Fruit fly (Drosophila melanogaster): ENCODE measurements around the gene tal-1A.

tal-1A gene

dm6 chr3R:13819037-13819436, 6.1 kb downstream of the tal-1A start (continued):
- no peak for TF ChIP-seq Lpt (GFP tag; optimal IDR thresholded peaks at IDR 0.05)
- no peak for TF ChIP-seq bcd (GFP tag; optimal IDR thresholded peaks at IDR 0.05)
- no peak for TF ChIP-seq Trl (optimal IDR thresholded peaks at IDR 0.05)
- TF ChIP-seq Trl (GFP tag; optimal IDR thresholded peaks at IDR 0.05) = no peak
- TF ChIP-seq Side (GFP tag; optimal IDR thresholded peaks at IDR 0.05) = no peak
- TF ChIP-seq CG1603 (tag; optimal IDR thresholded peaks at IDR 0.05) = no peak
- TF ChIP-seq CG16863 (GFP tag; optimal IDR thresholded peaks at IDR 0.05) = no peak
- no peak for TF ChIP-seq CG2712 (tag; optimal IDR thresholded peaks at IDR 0.05)
- peak; percentile 19 for TF ChIP-seq CG15514 (GFP tag; optimal IDR thresholded peaks at IDR 0.05)
- no peak for TF ChIP-seq Atf3 (GFP tag; optimal IDR thresholded peaks at IDR 0.05)
- no peak for TF ChIP-seq CG6272 (GFP tag; IDR thresholded peaks at IDR 0.05)
- no peak for TF ChIP-seq Jarid2 (GFP tag; optimal IDR thresholded peaks at IDR 0.05)
- TF ChIP-seq CG2875 (GFP tag; optimal IDR thresholded peaks at IDR 0.05) = no peak
- no peak for TF ChIP-seq esg (GFP tag; conservative IDR thresholded peaks at IDR 0.05)
- no peak; the same call in 1 of the 2 replicates for TF ChIP-seq Rfx (GFP tag; IDR thresholded peaks at IDR 0.05)
- no peak for TF ChIP-seq oc (tag; optimal IDR thresholded peaks at IDR 0.05)
- TF ChIP-seq Dek (tag; optimal IDR thresholded peaks at IDR 0.05) = no peak
- no peak for TF ChIP-seq CG1792 (GFP tag; optimal IDR thresholded peaks at IDR 0.05)
- no peak for TF ChIP-seq dpn (GFP tag; optimal IDR thresholded peaks at IDR 0.05)
- TF ChIP-seq CG10209 (GFP tag; optimal IDR thresholded peaks at IDR 0.05) = peak; percentile 0
- no peak for TF ChIP-seq NfI (GFP tag; optimal IDR thresholded peaks at IDR 0.05)
- no peak for TF ChIP-seq kay (GFP tag; optimal IDR thresholded peaks at IDR 0.05)
- no peak for TF ChIP-seq CG31388 (GFP tag; optimal IDR thresholded peaks at IDR 0.05)
- no peak for TF ChIP-seq CkIIα-i1 (GFP tag; IDR thresholded peaks at IDR 0.05)
- TF ChIP-seq Max (GFP tag; optimal IDR thresholded peaks at IDR 0.05) = no peak
- no peak for TF ChIP-seq toy (GFP tag; IDR thresholded peaks at IDR 0.05)
- TF ChIP-seq zen2 (GFP tag; IDR thresholded peaks at IDR 0.05; ENCODE audit: partially characterized antibody) = no peak
- TF ChIP-seq odd (GFP tag; optimal IDR thresholded peaks at IDR 0.05) = no peak
- TF ChIP-seq knrl (GFP tag; IDR thresholded peaks at IDR 0.05; ENCODE audit: partially characterized antibody) = no peak
- TF ChIP-seq Fer1 (GFP tag; optimal IDR thresholded peaks at IDR 0.05) = no peak
- TF ChIP-seq Hand (GFP tag; optimal IDR thresholded peaks at IDR 0.05) = no peak
- TF ChIP-seq pnt (GFP tag; optimal IDR thresholded peaks at IDR 0.05) = no peak
- TF ChIP-seq CG11504 (tag; optimal IDR thresholded peaks at IDR 0.05) = no peak
- TF ChIP-seq BtbVII (GFP tag; optimal IDR thresholded peaks at IDR 0.05) = peak; percentile 23
- no peak for TF ChIP-seq Nf-YC (tag; optimal IDR thresholded peaks at IDR 0.05)
- TF ChIP-seq CG8388 (GFP tag; optimal IDR thresholded peaks at IDR 0.05) = no peak
- TF ChIP-seq CG32772 (GFP tag; IDR thresholded peaks at IDR 0.05) = no peak
- no peak for TF ChIP-seq MESR4 (GFP tag; optimal IDR thresholded peaks at IDR 0.05)
- no peak for TF ChIP-seq repo (GFP tag; optimal IDR thresholded peaks at IDR 0.05)
- TF ChIP-seq TFAM (GFP tag; optimal IDR thresholded peaks at IDR 0.05) = no peak
- TF ChIP-seq dmrt99B (tag; optimal IDR thresholded peaks at IDR 0.05) = no peak
- TF ChIP-seq fru (optimal IDR thresholded peaks at IDR 0.05) = no peak
- no peak for TF ChIP-seq CG4282 (GFP tag; optimal IDR thresholded peaks at IDR 0.05)
- no peak for TF ChIP-seq onecut (GFP tag; IDR thresholded peaks at IDR 0.05)
- no peak for TF ChIP-seq Abd-B (GFP tag; optimal IDR thresholded peaks at IDR 0.05)
- TF ChIP-seq CG6175 (GFP tag; IDR thresholded peaks at IDR 0.05) = no peak
- TF ChIP-seq CG11723 (GFP tag; optimal IDR thresholded peaks at IDR 0.05) = no peak
- TF ChIP-seq ato (GFP tag; IDR thresholded peaks at IDR 0.05; ENCODE audit: partially characterized antibody) = no peak
- TF ChIP-seq CG1024 (GFP tag; IDR thresholded peaks at IDR 0.05) = no peak
- no peak for TF ChIP-seq ATbp (GFP tag; optimal IDR thresholded peaks at IDR 0.05)
- TF ChIP-seq Hmr (GFP tag; optimal IDR thresholded peaks at IDR 0.05) = peak; percentile 9
- TF ChIP-seq CG7786 (GFP tag; optimal IDR thresholded peaks at IDR 0.05) = no peak

All from whole organism, embryonic.